Worm (Caenorhabditis elegans) whole organism, young adult: ENCODE measurements around the gene C53A3.1.
A peak's percentile ranks its signal among the peaks of the same experiment; 100 is the strongest.

Source experiments
- B0261.1 ChIP-seq: sonication (generic microtip); optimal IDR thresholded peaks from 2 replicates; lab custom pipeline; 2016; ENCODE audit warnings: mild to moderate bottlenecking, missing genetic modification characterization, moderate library complexity, missing compliant biosample characterization
- F10E7.11 ChIP-seq: sonication (generic microtip); optimal IDR thresholded peaks from 2 replicates; lab custom pipeline; 2017; ENCODE audit warnings: mild to moderate bottlenecking, missing genetic modification characterization, moderate library complexity, missing compliant biosample characterization
- F49E8.2 ChIP-seq: sonication (generic microtip); optimal IDR thresholded peaks from 3 replicates; lab custom pipeline; 2017; ENCODE audit warnings: missing genetic modification characterization, mild to moderate bottlenecking, missing compliant biosample characterization, antibody characterized with exemption, moderate library complexity; ENCODE audit not compliant: insufficient read depth
- F52B5.7 ChIP-seq: sonication (generic microtip); optimal IDR thresholded peaks from 2 replicates; lab custom pipeline; 2016; ENCODE audit warnings: mild to moderate bottlenecking, missing genetic modification characterization, missing compliant biosample characterization
- T07F8.4 ChIP-seq: sonication (generic microtip); optimal IDR thresholded peaks from 2 replicates; lab custom pipeline; 2016; ENCODE audit warnings: mild to moderate bottlenecking, missing genetic modification characterization, moderate library complexity, missing compliant biosample characterization
- Y53G8AR.9 ChIP-seq: fragments of 200-800 bp; sonication (Bioruptor generic); conservative IDR thresholded peaks from 2 replicates; pipeline ENCODE4 v1.3.6; 2022; ENCODE audit warnings: missing genetic modification reagents, missing genetic modification characterization, missing compliant biosample characterization
- ZK185.1 ChIP-seq: sonication (generic microtip); optimal IDR thresholded peaks from 2 replicates; lab custom pipeline; 2016; ENCODE audit warnings: mild to moderate bottlenecking, missing genetic modification characterization, missing compliant biosample characterization; ENCODE audit not compliant: poor library complexity, severe bottlenecking
- ama-1 ChIP-seq, 3 experiments: fragments of 150-350 bp in 1 of 3; sonication (generic microtip) in 2 of 3; optimal IDR thresholded peaks; 2 replicates each; lab custom pipeline; 2014 to 2018; ENCODE audit warnings: missing biosample characterization in 2 of 3, missing genetic modification characterization in 2 of 3, missing genetic modification reagents in 2 of 3
- ccch-3 ChIP-seq: fragments of 200-800 bp; sonication (Bioruptor generic); optimal IDR thresholded peaks from 2 replicates; lab custom pipeline; 2018; ENCODE audit warnings: mild to moderate bottlenecking, missing genetic modification characterization, missing compliant biosample characterization
- cebp-1 ChIP-seq, 2 experiments: fragments of 200-800 bp in 1 of 2; sonication (Bioruptor generic) in 1 of 2; sonication (generic microtip) in 1 of 2; IDR thresholded peaks in 1 of 2; optimal IDR thresholded peaks in 1 of 2; 2 replicates each; pipeline versions ENCODE4 v1.3.6 to Lab custom; 2017 to 2022; ENCODE audit warnings: missing compliant biosample characterization in 2 of 2, missing genetic modification characterization in 2 of 2, mild to moderate bottlenecking in 1 of 2, missing genetic modification reagents in 1 of 2, moderate library complexity in 1 of 2
- cebp-2 ChIP-seq: fragments of 200-800 bp; sonication (Bioruptor generic); IDR thresholded peaks from 2 replicates; pipeline ENCODE4 v1.3.6; 2022; ENCODE audit warnings: missing genetic modification characterization, missing compliant biosample characterization
- ceh-100 ChIP-seq: fragments of 200-800 bp; sonication (Bioruptor generic); IDR thresholded peaks from 2 replicates; pipeline ENCODE4 v1.3.6; 2022; ENCODE audit warnings: missing genetic modification reagents, missing genetic modification characterization, missing compliant biosample characterization
- ceh-40 ChIP-seq: fragments of 200-800 bp; sonication (Bioruptor generic); IDR thresholded peaks from 2 replicates; pipeline ENCODE4 v1.3.6; 2022; ENCODE audit warnings: missing genetic modification characterization, missing compliant biosample characterization
- ceh-79 ChIP-seq: sonication (generic microtip); optimal IDR thresholded peaks from 2 replicates; lab custom pipeline; 2017; ENCODE audit warnings: mild to moderate bottlenecking, missing genetic modification characterization, missing compliant biosample characterization
- die-1 ChIP-seq: sonication (generic microtip); optimal IDR thresholded peaks from 2 replicates; lab custom pipeline; 2016; ENCODE audit warnings: missing genotype, mild to moderate bottlenecking, missing genetic modification characterization, missing compliant biosample characterization
- dpff-1 ChIP-seq: sonication (generic microtip); optimal IDR thresholded peaks from 2 replicates; lab custom pipeline; 2017; ENCODE audit warnings: mild to moderate bottlenecking, missing genetic modification characterization, missing compliant biosample characterization
- egl-18 ChIP-seq: fragments of 200-800 bp; sonication (Bioruptor generic); IDR thresholded peaks from 2 replicates; pipeline ENCODE4 v1.3.6; 2022; ENCODE audit warnings: missing genetic modification reagents, missing genetic modification characterization, missing compliant biosample characterization
- egrh-3 ChIP-seq: fragments of 200-800 bp; sonication (Bioruptor generic); IDR thresholded peaks from 2 replicates; pipeline ENCODE4 v1.3.6; 2022; ENCODE audit warnings: missing genetic modification reagents, missing genetic modification characterization, missing compliant biosample characterization
- him-1 ChIP-seq: sonication (generic microtip); optimal IDR thresholded peaks from 2 replicates; lab custom pipeline; 2016; ENCODE audit warnings: missing genotype, missing genetic modification reagents, missing genetic modification characterization, missing compliant biosample characterization
- hrde-1 ChIP-seq: sonication (generic microtip); optimal IDR thresholded peaks from 2 replicates; lab custom pipeline; 2016; ENCODE audit warnings: missing genetic modification characterization, mild to moderate bottlenecking, missing compliant biosample characterization, moderate library complexity, missing genotype, missing genetic modification reagents, borderline replicate concordance
- hsf-1 ChIP-seq: fragments of 200-800 bp; sonication (Bioruptor generic); IDR thresholded peaks from 2 replicates; pipeline ENCODE4 v1.3.6; 2022; ENCODE audit warnings: missing genetic modification reagents, missing genetic modification characterization, missing compliant biosample characterization
- lag-1 ChIP-seq: fragments of 200-800 bp; sonication (Bioruptor generic); IDR thresholded peaks from 2 replicates; pipeline ENCODE4 v1.3.6; 2022; ENCODE audit warnings: missing genetic modification reagents, missing genetic modification characterization, missing compliant biosample characterization
- let-607 ChIP-seq, 2 experiments: fragments of 200-800 bp in 1 of 2; sonication (Bioruptor generic) in 1 of 2; sonication (generic microtip) in 1 of 2; optimal IDR thresholded peaks; 2 replicates each; lab custom pipeline; 2016 to 2018; ENCODE audit warnings: mild to moderate bottlenecking in 2 of 2, missing compliant biosample characterization in 2 of 2, missing genetic modification characterization in 2 of 2, moderate library complexity in 2 of 2, missing genotype in 1 of 2
- lin-54 ChIP-seq: fragments of 200-800 bp; sonication (Bioruptor generic); optimal IDR thresholded peaks from 2 replicates; lab custom pipeline; 2018; ENCODE audit warnings: mild to moderate bottlenecking, missing genetic modification characterization, missing compliant biosample characterization
- madf-3 ChIP-seq: fragments of 200-800 bp; sonication (Bioruptor generic); IDR thresholded peaks from 2 replicates; pipeline ENCODE4 v1.3.6; 2022; ENCODE audit warnings: missing genetic modification reagents, missing genetic modification characterization, missing compliant biosample characterization
- madf-6 ChIP-seq: fragments of 200-800 bp; sonication (Bioruptor generic); IDR thresholded peaks from 2 replicates; pipeline ENCODE4 v1.3.6; 2022; ENCODE audit warnings: missing genetic modification reagents, missing genetic modification characterization, missing compliant biosample characterization
- mcd-1 ChIP-seq: fragments of 200-800 bp; sonication (Bioruptor generic); IDR thresholded peaks from 2 replicates; pipeline ENCODE4 v1.3.6; 2022; ENCODE audit warnings: missing genetic modification reagents, missing genetic modification characterization, missing compliant biosample characterization
- nfyb-1 ChIP-seq: fragments of 200-800 bp; sonication (Bioruptor generic); IDR thresholded peaks from 2 replicates; pipeline ENCODE4 v1.3.6; 2022; ENCODE audit warnings: missing genetic modification reagents, missing genetic modification characterization, missing compliant biosample characterization
- repo-1 ChIP-seq: sonication (generic microtip); optimal IDR thresholded peaks from 2 replicates; lab custom pipeline; 2017; ENCODE audit warnings: mild to moderate bottlenecking, missing genetic modification characterization, missing compliant biosample characterization
- sea-2 ChIP-seq: fragments of 200-800 bp; sonication (Bioruptor generic); IDR thresholded peaks from 2 replicates; pipeline ENCODE4 v1.3.6; 2022; ENCODE audit warnings: missing genetic modification characterization, missing compliant biosample characterization
- snpc-3.4 ChIP-seq: sonication (generic microtip); optimal IDR thresholded peaks from 2 replicates; lab custom pipeline; 2017; ENCODE audit warnings: missing genetic modification characterization, mild to moderate bottlenecking, missing compliant biosample characterization, antibody characterized with exemption, moderate library complexity, missing genotype, missing genetic modification reagents
- snpc-4 ChIP-seq, 5 experiments: fragments of 150-350 bp in 1 of 5; sonication (generic microtip) in 4 of 5; optimal IDR thresholded peaks; 2 replicates each; lab custom pipeline; 2014 to 2018; ENCODE audit warnings: missing genetic modification characterization in 5 of 5, missing biosample characterization in 3 of 5, antibody characterized with exemption in 2 of 5, mild to moderate bottlenecking in 2 of 5, missing compliant biosample characterization in 2 of 5, missing genotype in 2 of 5, moderate library complexity in 2 of 5, missing genetic modification reagents in 1 of 5
- unc-130 ChIP-seq: sonication (generic microtip); optimal IDR thresholded peaks from 2 replicates; lab custom pipeline; 2016; ENCODE audit warnings: missing genetic modification reagents, missing genetic modification characterization, missing compliant biosample characterization
- ztf-28 ChIP-seq: fragments of 200-800 bp; sonication (Bioruptor generic); IDR thresholded peaks from 2 replicates; pipeline ENCODE4 v1.3.6; 2022; ENCODE audit warnings: missing genetic modification reagents, missing genetic modification characterization, missing compliant biosample characterization
- ztf-3 ChIP-seq: fragments of 200-800 bp; sonication (Bioruptor generic); optimal IDR thresholded peaks from 2 replicates; lab custom pipeline; 2018; ENCODE audit warnings: mild to moderate bottlenecking, missing genetic modification characterization, missing compliant biosample characterization

C53A3.1 gene

DNA sequence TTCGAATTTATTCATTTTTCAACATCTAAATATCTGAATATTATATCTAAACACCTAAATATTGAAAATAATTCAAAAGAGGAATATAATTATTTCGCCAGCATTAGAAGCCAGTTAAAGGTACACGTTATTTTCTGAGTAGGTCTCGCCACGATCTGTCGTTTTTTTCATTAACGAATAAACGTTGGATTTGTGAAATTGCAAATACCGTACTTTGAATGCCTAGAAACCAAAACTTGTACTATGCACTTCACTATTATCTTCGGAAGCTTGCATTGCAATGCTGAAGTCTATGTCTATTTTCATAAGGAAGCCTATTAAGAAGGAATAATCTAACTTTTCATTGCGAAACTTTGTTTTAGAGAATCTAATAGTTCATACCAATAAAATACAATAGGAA lies 12.5 kb upstream of the C53A3.1 start:
- TF ChIP-seq madf-6 (GFP tag; lab: Robert Waterston, UW) (peak; percentile 45; the same call in 1 of the 2 replicates), nfyb-1 (no peak), ccch-3 (GFP tag; lab: Kevin White, UChicago) (no peak), F49E8.2 (tag; lab: Kevin White, UChicago) (peak; percentile 38), hsf-1 (0 out of 2 replicates have a peak, but pooled peaks have one; percentile 9), lag-1 (GFP tag; lab: Robert Waterston, UW) (no peak), repo-1 (tag; lab: Kevin White, UChicago) (no peak), hrde-1 (tag; lab: Kevin White, UChicago) (peak; percentile 57), ztf-3 (GFP tag; lab: Kevin White, UChicago) (no peak), cebp-1 (GFP tag; IDR thresholded peaks at IDR 0.05; lab: Robert Waterston, UW) (no peak), cebp-1 (tag; optimal IDR thresholded peaks at IDR 0.05; lab: Kevin White, UChicago) (no peak), sea-2 (GFP tag; lab: Robert Waterston, UW) (no peak), ceh-40 (no peak), snpc-3.4 (tag; lab: Kevin White, UChicago) (no peak), unc-130 (GFP tag; lab: Kevin White, UChicago) (no peak), mcd-1 (GFP tag; lab: Robert Waterston, UW) (no peak), B0261.1 (tag; lab: Kevin White, UChicago) (no peak), Y53G8AR.9 (GFP tag; lab: Robert Waterston, UW) (no peak), dpff-1 (tag; lab: Kevin White, UChicago) (no peak), F52B5.7 (tag; lab: Kevin White, UChicago) (no peak), him-1 (tag; lab: Kevin White, UChicago) (peak; percentile 61), ceh-79 (tag; lab: Kevin White, UChicago) (no peak), egrh-3 (GFP tag; lab: Robert Waterston, UW) (no peak), ztf-28 (GFP tag; lab: Robert Waterston, UW) (no peak), snpc-4 (GFP tag; optimal IDR thresholded peaks at IDR 0.05; lab: Kevin White, UChicago) (no peak), snpc-4 (tag; optimal IDR thresholded peaks at IDR 0.05; lab: Kevin White, UChicago) (no peak), ZK185.1 (tag; lab: Kevin White, UChicago) (no peak), ceh-100 (GFP tag; lab: Robert Waterston, UW) (no peak), F10E7.11 (tag; lab: Kevin White, UChicago) (no peak), ama-1 (optimal IDR thresholded peaks at IDR 0.05; lab: Kevin White, UChicago) (no peak), ama-1 (GFP tag; optimal IDR thresholded peaks at IDR 0.05; lab: Kevin White, UChicago) (peak in 1 of 2 experiments; percentile 11), T07F8.4 (tag; lab: Kevin White, UChicago) (no peak), cebp-2 (no peak), egl-18 (GFP tag; lab: Robert Waterston, UW) (no peak), let-607 (tag; optimal IDR thresholded peaks at IDR 0.05; lab: Kevin White, UChicago) (no peak)

DNA sequence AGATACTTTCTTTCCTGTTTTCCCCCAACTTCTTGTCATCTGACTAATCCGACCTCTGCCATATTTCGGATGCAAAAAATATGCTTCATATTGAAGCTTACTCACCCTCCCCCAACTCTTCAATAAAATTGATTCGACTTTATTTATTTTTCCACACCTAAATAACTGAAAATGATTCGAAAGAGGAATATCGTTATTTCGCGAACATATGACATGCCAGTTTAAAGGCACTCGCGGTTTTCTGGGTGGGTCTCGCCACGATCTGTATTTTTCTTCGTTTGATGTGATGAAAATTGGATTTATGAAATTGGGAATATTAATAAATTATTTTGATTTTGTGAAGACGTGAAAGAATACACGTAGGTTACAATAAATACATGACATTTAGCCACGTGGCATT lies 11.6 kb upstream of the C53A3.1 start, which contains the start of gene F44E7.3:
F44E7.3 (plus strand) TSS at position 319 of the 400 bp plus-strand sequence.
- TF ChIP-seq ama-1 (optimal IDR thresholded peaks at IDR 0.05; lab: Kevin White, UChicago) (peak; percentile 27), ama-1 (GFP tag; optimal IDR thresholded peaks at IDR 0.05; lab: Kevin White, UChicago) (no peak), madf-3 (GFP tag; lab: Robert Waterston, UW) (0 out of 2 replicates have a peak, but pooled peaks have one; percentile 24), die-1 (tag; lab: Kevin White, UChicago) (no peak), lin-54 (GFP tag; lab: Kevin White, UChicago) (no peak)
- TF ChIP-seq, all 124 proteins: peak for 2
